Fruit fly (Drosophila melanogaster): ENCODE data around the gene Ccp84Ag.

The Ccp84Ag gene

dm6 chr3R:6662613-6663288 lies 23.8 kb upstream of the Ccp84Ag start:
- TF ChIP-seq CG6276 (GFP tag; optimal IDR thresholded peaks at IDR 0.05) (no peak), Hr39 (GFP tag; optimal IDR thresholded peaks at IDR 0.05) (no peak), OdsH (GFP tag; optimal IDR thresholded peaks at IDR 0.05) (no peak), CG10631 (GFP tag; optimal IDR thresholded peaks at IDR 0.05) (no peak), Hr38 (GFP tag; optimal IDR thresholded peaks at IDR 0.05) (no peak), fd85E (GFP tag; optimal IDR thresholded peaks at IDR 0.05) (no peak), salr (GFP tag; optimal IDR thresholded peaks at IDR 0.05) (no peak), spab (GFP tag; optimal IDR thresholded peaks at IDR 0.05) (no peak), CG6808 (GFP tag; optimal IDR thresholded peaks at IDR 0.05) (no peak), CG4318 (GFP tag; optimal IDR thresholded peaks at IDR 0.05) (no peak), Blimp-1 (GFP tag; optimal IDR thresholded peaks at IDR 0.05) (no peak), CG8632 (GFP tag; optimal IDR thresholded peaks at IDR 0.05) (no peak), CG15336 (GFP tag; IDR thresholded peaks at IDR 0.05) (no peak), CG9139 (GFP tag; optimal IDR thresholded peaks at IDR 0.05) (no peak), CG1621 (tag; optimal IDR thresholded peaks at IDR 0.05) (no peak), vri (GFP tag; optimal IDR thresholded peaks at IDR 0.05) (no peak), Sox102F (GFP tag; optimal IDR thresholded peaks at IDR 0.05) (no peak), Eip75B (GFP tag; optimal IDR thresholded peaks at IDR 0.05) (no peak), svp (GFP tag) (no peak)

DNA sequence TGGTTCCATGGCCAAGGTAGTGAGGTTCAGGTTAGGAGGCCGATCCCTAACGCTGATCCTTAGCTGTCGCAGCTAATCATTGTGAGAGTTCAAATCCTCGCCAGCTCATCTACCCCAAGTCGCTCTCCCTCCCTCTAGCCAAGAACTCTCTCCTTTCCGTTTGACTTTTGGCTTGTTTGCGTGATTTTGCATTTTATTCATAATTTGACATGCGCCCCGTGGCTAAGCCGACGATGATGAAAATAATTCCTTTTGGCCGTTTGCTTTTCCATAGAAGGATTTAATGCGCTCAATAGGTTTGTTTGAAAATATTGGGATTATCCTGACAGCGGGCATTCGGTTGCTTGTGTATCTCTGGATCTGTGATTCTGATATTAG lies 23.2 kb upstream of the Ccp84Ag start:
- TF ChIP-seq topi (GFP tag; optimal IDR thresholded peaks at IDR 0.05): no peak
- TF ChIP-seq Smox (GFP tag; optimal IDR thresholded peaks at IDR 0.05): no peak
- TF ChIP-seq CG8632 (GFP tag; optimal IDR thresholded peaks at IDR 0.05): no peak
- no peak for TF ChIP-seq CG6808 (GFP tag; optimal IDR thresholded peaks at IDR 0.05)
- no peak for TF ChIP-seq Hr39 (GFP tag; optimal IDR thresholded peaks at IDR 0.05)
- no peak for TF ChIP-seq Gug (GFP tag; IDR thresholded peaks at IDR 0.05)
- no peak for TF ChIP-seq Sox14 (GFP tag; optimal IDR thresholded peaks at IDR 0.05)
- TF ChIP-seq salr (GFP tag; optimal IDR thresholded peaks at IDR 0.05): no peak
- TF ChIP-seq CG32006 (GFP tag; optimal IDR thresholded peaks at IDR 0.05): no peak
- no peak for TF ChIP-seq CG6792 (GFP tag; optimal IDR thresholded peaks at IDR 0.05)
- no peak for TF ChIP-seq cyc (GFP tag; optimal IDR thresholded peaks at IDR 0.05)
- TF ChIP-seq Sox102F (GFP tag; optimal IDR thresholded peaks at IDR 0.05): no peak
- TF ChIP-seq CG11294 (GFP tag; IDR thresholded peaks at IDR 0.05): no peak
- TF ChIP-seq vri (GFP tag; optimal IDR thresholded peaks at IDR 0.05): no peak
- no peak for TF ChIP-seq Blimp-1 (GFP tag; optimal IDR thresholded peaks at IDR 0.05)

DNA sequence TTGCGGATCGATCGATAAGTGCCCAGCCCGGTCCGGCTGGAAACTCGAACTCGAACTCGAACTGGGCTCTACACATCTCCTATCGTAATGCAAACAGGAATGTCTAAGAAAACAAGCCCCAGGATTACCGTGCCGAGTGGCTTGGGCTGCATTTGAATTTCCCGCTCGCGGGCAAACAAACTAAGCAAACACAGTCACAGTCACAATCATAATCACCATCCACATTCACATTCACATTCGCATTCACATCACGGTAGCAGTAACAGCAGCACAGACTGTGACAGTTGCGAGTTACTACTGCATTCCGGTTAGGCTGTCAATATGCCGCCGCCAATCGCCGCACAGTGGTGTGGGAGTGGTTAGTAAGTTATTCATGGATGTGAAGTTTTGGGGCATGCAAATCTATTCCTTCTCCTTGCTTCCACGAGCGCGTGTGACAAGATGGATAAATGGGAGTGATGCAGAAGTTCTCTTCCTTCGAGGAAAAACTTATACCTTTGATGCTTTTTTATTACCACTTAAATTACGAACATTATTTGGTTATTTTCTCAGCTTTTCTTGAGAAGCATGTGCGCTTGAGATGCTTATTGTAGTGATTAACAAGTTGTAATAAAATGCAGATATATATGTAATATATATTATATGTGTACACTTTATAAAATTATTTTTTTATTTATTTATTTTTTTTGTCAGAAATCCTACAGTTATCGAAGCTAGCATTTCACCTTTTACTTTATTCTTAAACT lies 22.0 kb upstream of the Ccp84Ag start:
- TF ChIP-seq CG6163 (GFP tag; IDR thresholded peaks at IDR 0.05) (0 out of 3 replicates have a peak, but pooled peaks have one; percentile 10), Hr4 (GFP tag; optimal IDR thresholded peaks at IDR 0.05) (peak; percentile 46), eg (GFP tag; IDR thresholded peaks at IDR 0.05) (peak; percentile 26; the same call in 1 of the 3 replicates), OdsH (GFP tag; optimal IDR thresholded peaks at IDR 0.05) (peak; percentile 10), Lpt (GFP tag; optimal IDR thresholded peaks at IDR 0.05) (peak; percentile 2), CG6792 (GFP tag; optimal IDR thresholded peaks at IDR 0.05) (no peak), salr (GFP tag; optimal IDR thresholded peaks at IDR 0.05) (peak in 1 of 2 experiments; percentile 51), Eip78C (GFP tag) (peak; percentile 59), CG8119 (GFP tag; IDR thresholded peaks at IDR 0.05) (peak; percentile 32; the same call in 1 of the 3 replicates), dac (GFP tag; optimal IDR thresholded peaks at IDR 0.05) (peak; percentile 1), CG32006 (GFP tag; optimal IDR thresholded peaks at IDR 0.05) (peak; percentile 83), ss (GFP tag; optimal IDR thresholded peaks at IDR 0.05) (peak in 1 of 2 experiments; percentile 15), achi (GFP tag; optimal IDR thresholded peaks at IDR 0.05) (peak; percentile 32), fkh (GFP tag; optimal IDR thresholded peaks at IDR 0.05) (peak; percentile 88), CG3919 (GFP tag; optimal IDR thresholded peaks at IDR 0.05) (peak; percentile 26), net (GFP tag; optimal IDR thresholded peaks at IDR 0.05) (peak; percentile 1), svp (GFP tag) (peak; percentile 54), CG15336 (GFP tag; IDR thresholded peaks at IDR 0.05) (no peak), Eip93F (GFP tag; optimal IDR thresholded peaks at IDR 0.05) (no peak), CG10631 (GFP tag; optimal IDR thresholded peaks at IDR 0.05) (peak; percentile 43), CG1621 (tag; optimal IDR thresholded peaks at IDR 0.05) (no peak), CG4318 (GFP tag; optimal IDR thresholded peaks at IDR 0.05) (peak; percentile 75), CG10669 (GFP tag; optimal IDR thresholded peaks at IDR 0.05) (no peak)
